Worm (Caenorhabditis elegans) whole organism, late embryonic: Measurements from ENCODE around the gene T19D12.10.

Experiments used
- C08G9.2 ChIP-seq: sonication (generic microtip); optimal IDR thresholded peaks from 2 replicates; lab custom pipeline; 2016; ENCODE audit warnings: mild to moderate bottlenecking, missing genetic modification characterization, moderate library complexity, missing compliant biosample characterization
- C38D4.7 ChIP-seq: fragments of 200-800 bp; sonication (Bioruptor generic); optimal IDR thresholded peaks from 2 replicates; lab custom pipeline; 2018; ENCODE audit warnings: mild to moderate bottlenecking, missing genetic modification characterization, moderate library complexity, missing compliant biosample characterization
- K09A11.1 ChIP-seq: sonication (generic microtip); optimal IDR thresholded peaks from 2 replicates; lab custom pipeline; 2017; ENCODE audit warnings: antibody characterized with exemption, mild to moderate bottlenecking, missing genetic modification characterization, missing compliant biosample characterization; ENCODE audit not compliant: insufficient read depth
- ama-1 ChIP-seq: fragments of 150-350 bp; optimal IDR thresholded peaks from 2 replicates; lab custom pipeline; 2014
- ceh-18 ChIP-seq: sonication (generic microtip); optimal IDR thresholded peaks from 2 replicates; lab custom pipeline; 2016; ENCODE audit warnings: missing genetic modification characterization, missing compliant biosample characterization
- ceh-19 ChIP-seq: fragments of 200-800 bp; sonication (Bioruptor generic); optimal IDR thresholded peaks from 2 replicates; lab custom pipeline; 2018; ENCODE audit warnings: mild to moderate bottlenecking, missing genetic modification characterization, missing compliant biosample characterization
- ceh-22 ChIP-seq: sonication (generic microtip); optimal IDR thresholded peaks from 2 replicates; lab custom pipeline; 2017; ENCODE audit warnings: missing biosample characterization, missing genetic modification characterization
- ceh-30 ChIP-seq: fragments of 150-350 bp; optimal IDR thresholded peaks from 2 replicates; lab custom pipeline; 2014; ENCODE audit warnings: missing biosample characterization, missing genetic modification characterization
- ceh-34 ChIP-seq: sonication (generic microtip); optimal IDR thresholded peaks from 2 replicates; lab custom pipeline; 2016; ENCODE audit warnings: mild to moderate bottlenecking, missing genetic modification characterization, missing compliant biosample characterization
- ceh-6 ChIP-seq: fragments of 200-800 bp; sonication (Bioruptor generic); optimal IDR thresholded peaks from 2 replicates; lab custom pipeline; 2018; ENCODE audit warnings: mild to moderate bottlenecking, missing genetic modification characterization, missing compliant biosample characterization
- ceh-9 ChIP-seq: sonication (generic microtip); optimal IDR thresholded peaks from 2 replicates; lab custom pipeline; 2016; ENCODE audit warnings: mild to moderate bottlenecking, missing genetic modification characterization, inconsistent platforms, missing compliant biosample characterization
- dve-1 ChIP-seq: sonication (generic microtip); optimal IDR thresholded peaks from 2 replicates; lab custom pipeline; 2017; ENCODE audit warnings: antibody characterized with exemption, mild to moderate bottlenecking, missing genetic modification characterization, missing compliant biosample characterization
- elt-2 ChIP-seq: sonication (generic microtip); optimal IDR thresholded peaks from 2 replicates; lab custom pipeline; 2016; ENCODE audit warnings: missing genetic modification reagents, missing genetic modification characterization, missing compliant biosample characterization
- ets-4 ChIP-seq: sonication (generic microtip); optimal IDR thresholded peaks from 2 replicates; lab custom pipeline; 2016; ENCODE audit warnings: missing genetic modification characterization, missing compliant biosample characterization
- eyg-1 ChIP-seq: sonication (generic microtip); optimal IDR thresholded peaks from 2 replicates; lab custom pipeline; 2016; ENCODE audit warnings: missing genotype, missing genetic modification characterization, missing compliant biosample characterization
- fkh-6 ChIP-seq: sonication (generic microtip); optimal IDR thresholded peaks from 2 replicates; lab custom pipeline; 2016; ENCODE audit warnings: missing genetic modification characterization, missing compliant biosample characterization
- gmeb-2 ChIP-seq: sonication (generic microtip); optimal IDR thresholded peaks from 2 replicates; lab custom pipeline; 2016; ENCODE audit warnings: missing genetic modification characterization, inconsistent platforms, missing compliant biosample characterization
- hlh-13 ChIP-seq: fragments of 200-800 bp; sonication (Bioruptor generic); optimal IDR thresholded peaks from 2 replicates; lab custom pipeline; 2018; ENCODE audit warnings: mild to moderate bottlenecking, missing genetic modification characterization, missing compliant biosample characterization
- hlh-15 ChIP-seq: sonication (generic microtip); optimal IDR thresholded peaks from 2 replicates; lab custom pipeline; 2016; ENCODE audit warnings: missing genetic modification characterization, missing compliant biosample characterization
- hlh-30 ChIP-seq: sonication (generic microtip); optimal IDR thresholded peaks from 2 replicates; lab custom pipeline; 2017; ENCODE audit warnings: antibody characterized with exemption, missing genetic modification characterization, missing compliant biosample characterization; ENCODE audit not compliant: insufficient read depth
- hlh-6 ChIP-seq: sonication (generic microtip); optimal IDR thresholded peaks from 2 replicates; lab custom pipeline; 2016; ENCODE audit warnings: missing genotype, missing genetic modification characterization, missing compliant biosample characterization
- lin-11 ChIP-seq: fragments of 200-800 bp; sonication (Bioruptor generic); optimal IDR thresholded peaks from 2 replicates; lab custom pipeline; 2018; ENCODE audit warnings: mild to moderate bottlenecking, missing genetic modification characterization, missing compliant biosample characterization
- madf-2 ChIP-seq: sonication (generic microtip); optimal IDR thresholded peaks from 2 replicates; lab custom pipeline; 2017; ENCODE audit warnings: missing genetic modification characterization, missing compliant biosample characterization
- nfya-1 ChIP-seq: sonication (generic microtip); optimal IDR thresholded peaks from 2 replicates; lab custom pipeline; 2017; ENCODE audit warnings: missing genetic modification characterization, mild to moderate bottlenecking, missing compliant biosample characterization, antibody characterized with exemption, moderate library complexity
- pag-3 ChIP-seq: sonication (generic microtip); optimal IDR thresholded peaks from 2 replicates; lab custom pipeline; 2016; ENCODE audit warnings: missing compliant biosample characterization, missing genetic modification characterization, borderline replicate concordance
- pax-1 ChIP-seq: fragments of 150-350 bp; optimal IDR thresholded peaks from 2 replicates; lab custom pipeline; 2014; ENCODE audit warnings: missing biosample characterization, missing genetic modification characterization
- pha-4 ChIP-seq: fragments of 150-350 bp; optimal IDR thresholded peaks from 2 replicates; lab custom pipeline; 2018; ENCODE audit warnings: missing biosample characterization, missing genetic modification reagents, missing genetic modification characterization
- pqm-1 ChIP-seq: sonication (generic microtip); optimal IDR thresholded peaks from 2 replicates; lab custom pipeline; 2016; ENCODE audit warnings: missing genetic modification characterization, missing compliant biosample characterization
- pros-1 ChIP-seq: fragments of 150-350 bp; optimal IDR thresholded peaks from 2 replicates; lab custom pipeline; 2014; ENCODE audit warnings: missing biosample characterization, missing genetic modification reagents, missing genetic modification characterization
- rnt-1 ChIP-seq: sonication (generic microtip); optimal IDR thresholded peaks from 2 replicates; lab custom pipeline; 2016; ENCODE audit warnings: missing genetic modification characterization, missing compliant biosample characterization
- sdc-2 ChIP-seq: sonication (generic microtip); optimal IDR thresholded peaks from 2 replicates; lab custom pipeline; 2016; ENCODE audit warnings: missing genotype, missing genetic modification characterization, missing compliant biosample characterization
- syd-9 ChIP-seq: sonication (generic microtip); optimal IDR thresholded peaks from 2 replicates; lab custom pipeline; 2016; ENCODE audit warnings: mild to moderate bottlenecking, missing genetic modification characterization, moderate library complexity, missing compliant biosample characterization
- tbx-2 ChIP-seq: sonication (generic microtip); optimal IDR thresholded peaks from 2 replicates; lab custom pipeline; 2016; ENCODE audit warnings: missing genetic modification characterization, missing compliant biosample characterization
- ttx-3 ChIP-seq: sonication (generic microtip); optimal IDR thresholded peaks from 2 replicates; lab custom pipeline; 2016; ENCODE audit warnings: missing genetic modification reagents, missing genetic modification characterization, missing compliant biosample characterization
- unc-42 ChIP-seq: sonication (generic microtip); optimal IDR thresholded peaks from 2 replicates; lab custom pipeline; 2016; ENCODE audit warnings: missing genotype, missing genetic modification characterization, missing compliant biosample characterization

Gene T19D12.10

DNA sequence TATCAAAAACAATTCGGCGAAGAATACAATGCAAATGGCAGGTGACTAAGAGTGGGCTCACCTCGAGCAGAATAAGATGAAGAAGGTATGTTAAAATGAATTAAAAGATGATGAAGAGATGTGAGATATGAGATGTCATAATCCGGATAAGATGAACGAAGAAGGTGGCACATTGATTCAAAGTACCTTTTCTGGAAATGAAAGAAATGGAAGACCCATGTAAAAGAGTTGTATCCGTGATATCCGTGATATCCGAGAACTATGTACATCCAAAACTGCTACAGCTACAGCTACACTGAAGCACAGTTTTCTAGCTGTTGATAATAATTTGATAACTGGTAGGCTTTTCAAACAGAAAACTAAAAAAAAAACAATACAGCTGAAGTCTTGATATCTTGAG, 9.6 kb downstream of the T19D12.10 start, which contains the start of gene oig-8:
Gene oig-8 (minus strand): TSS at position 101 of the 400 bp plus-strand sequence.
- TF ChIP-seq syd-9 = no peak
- no peak for TF ChIP-seq rnt-1 (tag; lab: Kevin White, UChicago)
- no peak for TF ChIP-seq K09A11.1 (tag; lab: Kevin White, UChicago)
- TF ChIP-seq fkh-6 (tag; lab: Kevin White, UChicago) = no peak
- TF ChIP-seq elt-2 (tag; lab: Kevin White, UChicago) = no peak
- TF ChIP-seq hlh-13 (GFP tag; lab: Kevin White, UChicago) = no peak
- no peak for TF ChIP-seq hlh-15 (tag; lab: Kevin White, UChicago)
- TF ChIP-seq nfya-1 (tag; lab: Kevin White, UChicago) = no peak
- TF ChIP-seq hlh-30 (tag; lab: Kevin White, UChicago) = no peak
- TF ChIP-seq ceh-9 (tag; lab: Kevin White, UChicago) = no peak
- no peak for TF ChIP-seq ceh-22 (tag; lab: Kevin White, UChicago)

DNA sequence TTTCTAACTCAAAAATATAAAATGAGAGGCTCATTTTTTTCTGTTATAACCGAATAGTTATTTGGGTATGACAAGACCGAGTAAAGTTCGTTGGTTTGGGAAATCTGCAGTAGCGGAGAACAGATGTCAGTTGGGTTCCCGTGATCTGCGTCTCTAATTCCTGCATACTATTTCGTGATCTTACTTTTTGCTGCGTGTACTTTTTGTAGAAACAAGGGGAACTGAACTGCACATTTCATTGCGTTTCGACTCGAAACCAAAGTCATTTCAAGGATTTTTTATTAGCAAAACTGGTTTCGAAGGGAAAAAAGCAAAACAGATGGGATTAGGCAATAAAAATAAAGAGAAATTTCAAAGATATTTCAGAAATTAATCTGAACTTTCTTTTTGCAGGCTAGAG, 11.8 kb downstream of the T19D12.10 start:
- TF ChIP-seq lin-11 (no peak), tbx-2 (no peak), syd-9 (no peak), ets-4 (tag; lab: Kevin White, UChicago) (no peak), ceh-18 (tag; lab: Kevin White, UChicago) (no peak), ceh-6 (GFP tag; lab: Kevin White, UChicago) (no peak)

DNA sequence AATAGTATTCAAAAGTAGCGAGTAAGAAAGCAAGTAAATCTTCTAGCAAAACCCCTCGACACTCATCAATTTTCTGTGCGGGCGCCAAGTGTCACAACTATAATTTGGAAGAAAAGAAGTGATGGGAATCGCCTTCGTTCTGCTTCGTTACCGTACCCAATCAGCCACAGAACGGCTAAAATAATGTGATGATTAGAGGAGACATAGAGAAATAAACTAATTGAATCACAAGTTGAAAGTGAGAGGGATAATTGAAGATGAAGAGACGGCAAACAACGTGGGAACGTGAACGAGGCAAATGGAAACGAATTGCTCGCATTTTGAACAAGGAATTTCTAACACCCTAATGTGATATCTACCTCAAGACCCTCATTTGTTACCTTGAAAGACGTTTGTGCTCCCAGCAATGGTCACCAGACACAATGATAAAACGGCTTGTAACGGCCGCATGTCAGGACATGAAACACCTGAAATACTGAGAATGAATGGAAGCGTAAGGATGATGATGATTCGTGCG, 16.0 kb downstream of the T19D12.10 start, which contains the start of gene T19D12.6:
Gene T19D12.6 (minus strand): TSS at position 467 of the 517 bp plus-strand sequence.
- TF ChIP-seq ama-1 (lab: Kevin White, UChicago) (no peak), hlh-6 (tag; lab: Kevin White, UChicago) (no peak)

DNA sequence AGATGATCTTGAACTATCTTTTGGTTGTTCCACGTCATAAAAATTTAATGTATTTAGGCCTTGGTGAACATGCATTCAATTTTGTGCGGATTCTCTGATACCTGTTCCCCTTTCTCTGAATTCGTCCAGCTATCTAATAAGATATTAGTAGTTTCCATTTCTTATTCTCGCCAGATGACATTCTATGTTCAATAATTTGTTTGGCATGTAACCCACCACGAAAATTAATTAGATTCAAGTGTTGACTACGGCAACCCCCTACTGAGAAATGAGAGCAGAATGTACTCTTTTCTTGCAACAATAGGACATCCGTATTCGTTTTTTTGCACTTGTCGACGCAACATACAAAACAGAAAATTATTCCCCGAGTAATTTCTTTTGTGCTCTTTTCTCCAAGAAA, 16.5 kb downstream of the T19D12.10 start:
- TF ChIP-seq lin-11 (no peak), ama-1 (lab: Kevin White, UChicago) (no peak), unc-42 (tag; lab: Kevin White, UChicago) (peak; percentile 67), ceh-34 (tag; lab: Kevin White, UChicago) (no peak), ttx-3 (no peak)

DNA sequence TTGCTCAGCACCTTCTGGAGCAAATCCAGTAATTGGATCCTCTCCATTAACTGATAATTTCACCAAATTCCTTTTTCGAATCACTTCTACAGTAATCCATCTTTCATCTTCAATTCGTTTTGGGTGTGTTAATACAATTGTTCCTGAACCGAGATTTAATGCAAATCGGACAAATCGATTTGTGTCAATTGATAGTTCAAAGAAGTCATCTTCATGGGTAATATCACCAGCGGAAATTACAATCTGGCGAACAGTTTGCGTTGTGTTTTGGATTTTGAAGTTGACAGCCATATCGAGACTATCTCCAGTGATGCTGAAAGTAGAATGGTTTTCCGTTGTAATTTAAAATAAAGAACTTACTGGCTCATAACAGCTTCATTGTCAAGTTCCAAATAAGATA, 20.8 kb downstream of the T19D12.10 start:
- no peak for TF ChIP-seq ceh-30 (tag; lab: Kevin White, UChicago)
- TF ChIP-seq pqm-1 (tag; lab: Kevin White, UChicago) = no peak
- no peak for TF ChIP-seq madf-2 (tag; lab: Kevin White, UChicago)
- TF ChIP-seq pax-1 (tag; lab: Kevin White, UChicago) = no peak
- no peak for TF ChIP-seq unc-42 (tag; lab: Kevin White, UChicago)
- no peak for TF ChIP-seq gmeb-2 (tag; lab: Kevin White, UChicago)
- no peak for TF ChIP-seq dve-1
- TF ChIP-seq eyg-1 = no peak
- TF ChIP-seq C08G9.2 (tag; lab: Kevin White, UChicago) = no peak
- no peak for TF ChIP-seq sdc-2 (tag; lab: Kevin White, UChicago)
- TF ChIP-seq K09A11.1 (tag; lab: Kevin White, UChicago) = no peak
- no peak for TF ChIP-seq syd-9
- TF ChIP-seq pag-3 (tag; lab: Kevin White, UChicago) = no peak
- TF ChIP-seq pha-4 (tag; lab: Kevin White, UChicago) = no peak
- TF ChIP-seq pros-1 = no peak
- TF ChIP-seq C38D4.7 = no peak
- TF ChIP-seq ceh-19 (GFP tag; lab: Kevin White, UChicago) = no peak
